Fruit fly (Drosophila melanogaster) whole organism, embryonic: ENCODE data around the gene CG33939.

Experiments used
- Bgb ChIP-seq: fragments of 200-800 bp; sonication (Bioruptor generic); IDR thresholded peaks from 2 replicates; pipeline ENCODE4 v1.3.6; 2022; ENCODE audit warnings: missing biosample characterization, missing genetic modification characterization; ENCODE audit not compliant: partially characterized antibody
- CG14014 ChIP-seq: fragments of 200-800 bp; sonication (Bioruptor generic); IDR thresholded peaks from 2 replicates; pipeline ENCODE4 v1.3.6; 2022; ENCODE audit warnings: missing biosample characterization, missing genetic modification characterization
- CG14667 ChIP-seq: fragments of 200-800 bp; sonication (Bioruptor generic); IDR thresholded peaks from 2 replicates; pipeline ENCODE4 v1.3.6; 2022; ENCODE audit warnings: missing biosample characterization, missing genetic modification characterization
- CG16815 ChIP-seq: fragments of 200-800 bp; sonication (Bioruptor generic); optimal IDR thresholded peaks from 3 replicates; lab custom pipeline; 2017; ENCODE audit warnings: missing biosample characterization, mild to moderate bottlenecking, missing genetic modification characterization
- CG17612 ChIP-seq: fragments of 200-800 bp; sonication (Bioruptor generic); IDR thresholded peaks from 2 replicates; pipeline ENCODE4 v1.3.6; 2022; ENCODE audit warnings: missing biosample characterization, missing genetic modification characterization
- CG17802 ChIP-seq: fragments of 200-800 bp; sonication (Bioruptor generic); optimal IDR thresholded peaks from 2 replicates; lab custom pipeline; 2018; ENCODE audit warnings: missing biosample characterization, mild to moderate bottlenecking, missing genetic modification characterization, moderate library complexity
- CG32532 ChIP-seq: fragments of 200-800 bp; sonication (Bioruptor generic); IDR thresholded peaks from 2 replicates; pipeline ENCODE4 v1.3.6; 2022; ENCODE audit warnings: missing biosample characterization, missing genetic modification characterization
- CG42726 ChIP-seq: fragments of 200-800 bp; sonication (Bioruptor generic); IDR thresholded peaks from 2 replicates; pipeline ENCODE4 v1.3.6; 2022; ENCODE audit warnings: missing biosample characterization, missing genetic modification characterization; ENCODE audit not compliant: partially characterized antibody
- CG4360 ChIP-seq: fragments of 200-800 bp; sonication (Bioruptor generic); IDR thresholded peaks from 2 replicates; pipeline ENCODE4 v1.3.6; 2022; ENCODE audit warnings: missing biosample characterization, missing genetic modification characterization
- CG6654 ChIP-seq: fragments of 200-800 bp; sonication (Bioruptor generic); optimal IDR thresholded peaks from 2 replicates; lab custom pipeline; 2017; ENCODE audit warnings: missing biosample characterization, mild to moderate bottlenecking, missing genetic modification characterization
- CG6765 ChIP-seq: fragments of 200-800 bp; sonication (Bioruptor generic); optimal IDR thresholded peaks from 3 replicates; lab custom pipeline; 2017; ENCODE audit warnings: missing biosample characterization, mild to moderate bottlenecking, missing genetic modification characterization
- CG7745 ChIP-seq: fragments of 200-800 bp; sonication (Bioruptor generic); optimal IDR thresholded peaks from 2 replicates; lab custom pipeline; 2018; ENCODE audit warnings: missing biosample characterization, mild to moderate bottlenecking, missing genetic modification characterization, moderate library complexity
- CG9215 ChIP-seq: fragments of 200-800 bp; sonication (Bioruptor generic); IDR thresholded peaks from 2 replicates; pipeline ENCODE4 v1.3.6; 2022; ENCODE audit warnings: missing biosample characterization, missing genetic modification characterization
- CG9727 ChIP-seq: fragments of 200-800 bp; sonication (Bioruptor generic); optimal IDR thresholded peaks from 3 replicates; lab custom pipeline; 2017; ENCODE audit warnings: missing biosample characterization, mild to moderate bottlenecking, missing genetic modification characterization
- CHES-1-like ChIP-seq: fragments of 200-800 bp; sonication (Bioruptor generic); optimal IDR thresholded peaks from 2 replicates; lab custom pipeline; 2016; ENCODE audit warnings: missing biosample characterization, missing genetic modification characterization
- D19B ChIP-seq: fragments of 200-800 bp; sonication (Bioruptor generic); optimal IDR thresholded peaks from 2 replicates; lab custom pipeline; 2017; ENCODE audit warnings: missing biosample characterization, mild to moderate bottlenecking, missing genetic modification characterization
- Eip74EF ChIP-seq, 2 experiments: fragments of 200-800 bp in 1 of 2; fragments of >200 bp in 1 of 2; sonication (Bioruptor generic) in 1 of 2; optimal IDR thresholded peaks; 2 replicates each; lab custom pipeline; 2017 to 2019; ENCODE audit warnings: missing biosample characterization in 2 of 2, missing genetic modification characterization in 2 of 2, mild to moderate bottlenecking in 1 of 2, moderate library complexity in 1 of 2
- H15 ChIP-seq: fragments of 200-800 bp; sonication (Bioruptor generic); IDR thresholded peaks from 3 replicates; pipeline ENCODE4 v1.3.6; 2022; ENCODE audit warnings: missing biosample characterization, missing genetic modification characterization
- HLH4C ChIP-seq: fragments of 200-800 bp; sonication (Bioruptor generic); IDR thresholded peaks from 3 replicates; pipeline ENCODE4 v1.3.6; 2022; ENCODE audit warnings: missing biosample characterization, missing genetic modification characterization; ENCODE audit not compliant: partially characterized antibody
- Hey ChIP-seq: fragments of 200-800 bp; sonication (Bioruptor generic); optimal IDR thresholded peaks from 3 replicates; lab custom pipeline; 2018; ENCODE audit warnings: missing biosample characterization, mild to moderate bottlenecking, missing genetic modification characterization
- HmgZ ChIP-seq: fragments of 200-800 bp; sonication (Bioruptor generic); optimal IDR thresholded peaks from 2 replicates; lab custom pipeline; 2018; ENCODE audit warnings: missing biosample characterization, mild to moderate bottlenecking, missing genetic modification characterization
- Hmr ChIP-seq: fragments of 200-800 bp; sonication (Bioruptor generic); optimal IDR thresholded peaks from 3 replicates; lab custom pipeline; 2017; ENCODE audit warnings: mild to moderate bottlenecking, missing biosample characterization, missing genetic modification reagents, missing genetic modification characterization
- Lhr ChIP-seq: fragments of 200-800 bp; sonication (Bioruptor generic); optimal IDR thresholded peaks from 3 replicates; lab custom pipeline; 2017; ENCODE audit warnings: mild to moderate bottlenecking, missing biosample characterization, missing genetic modification reagents, missing genetic modification characterization
- Max ChIP-seq: fragments of 200-800 bp; sonication (Bioruptor generic); optimal IDR thresholded peaks from 2 replicates; lab custom pipeline; 2016; ENCODE audit warnings: missing biosample characterization, mild to moderate bottlenecking, missing genetic modification characterization
- Oli ChIP-seq: fragments of 200-800 bp; sonication (Bioruptor generic); optimal IDR thresholded peaks from 2 replicates; lab custom pipeline; 2018; ENCODE audit warnings: missing biosample characterization, mild to moderate bottlenecking, missing genetic modification characterization, moderate library complexity
- Trl ChIP-seq, 3 experiments: fragments of >200 bp in 2 of 3; fragments of 200-800 bp in 1 of 3; sonication (Bioruptor generic) in 1 of 3; optimal IDR thresholded peaks; 2 replicates in 1 of 3; 3 replicates in 2 of 3; lab custom pipeline; 2016 to 2017; ENCODE audit warnings: missing biosample characterization in 1 of 3, missing genetic modification characterization in 1 of 3
- abd-A ChIP-seq: fragments of 200-800 bp; sonication (Bioruptor generic); optimal IDR thresholded peaks from 3 replicates; lab custom pipeline; 2019; ENCODE audit warnings: missing biosample characterization, mild to moderate bottlenecking, missing genetic modification characterization, moderate library complexity
- ara ChIP-seq: fragments of 200-800 bp; sonication (Bioruptor generic); IDR thresholded peaks from 2 replicates; pipeline ENCODE4 v1.3.6; 2022; ENCODE audit warnings: missing biosample characterization, missing genetic modification characterization
- ase ChIP-seq: fragments of 200-800 bp; sonication (Bioruptor generic); IDR thresholded peaks from 3 replicates; pipeline ENCODE4 v1.3.6; 2022; ENCODE audit warnings: missing biosample characterization, missing genetic modification characterization
- bab2 ChIP-seq: fragments of 200-800 bp; sonication (Bioruptor generic); optimal IDR thresholded peaks from 2 replicates; lab custom pipeline; 2016; ENCODE audit warnings: missing biosample characterization, missing genetic modification characterization
- bigmax ChIP-seq: fragments of 200-800 bp; sonication (Bioruptor generic); optimal IDR thresholded peaks from 2 replicates; lab custom pipeline; 2018; ENCODE audit warnings: missing biosample characterization, mild to moderate bottlenecking, missing genetic modification characterization
- chif ChIP-seq, 2 experiments: fragments of 200-800 bp; sonication (Bioruptor generic); optimal IDR thresholded peaks; 3 replicates each; lab custom pipeline; 2016; ENCODE audit warnings: missing biosample characterization in 2 of 2, missing genetic modification characterization in 2 of 2
- ci ChIP-seq: fragments of 200-800 bp; sonication (Bioruptor generic); IDR thresholded peaks from 3 replicates; pipeline ENCODE4 v1.3.6; 2022; ENCODE audit warnings: missing biosample characterization, missing genetic modification characterization
- disco-r ChIP-seq: fragments of 200-800 bp; sonication (Bioruptor generic); optimal IDR thresholded peaks from 2 replicates; lab custom pipeline; 2016; ENCODE audit warnings: missing biosample characterization, missing genetic modification characterization
- dmrt11E ChIP-seq: fragments of 200-800 bp; sonication (Bioruptor generic); optimal IDR thresholded peaks from 3 replicates; lab custom pipeline; 2018; ENCODE audit warnings: missing biosample characterization, mild to moderate bottlenecking, missing genetic modification characterization, moderate library complexity
- insv ChIP-seq, 2 experiments: fragments of 200-800 bp; sonication (Bioruptor generic); optimal IDR thresholded peaks; 3 replicates each; lab custom pipeline; 2016 to 2018; ENCODE audit warnings: missing biosample characterization in 2 of 2, missing genetic modification characterization in 2 of 2
- jing ChIP-seq: fragments of 200-800 bp; sonication (Bioruptor generic); optimal IDR thresholded peaks from 2 replicates; lab custom pipeline; 2018; ENCODE audit warnings: missing biosample characterization, mild to moderate bottlenecking, missing genetic modification characterization
- kay ChIP-seq: fragments of 200-800 bp; sonication (Bioruptor generic); optimal IDR thresholded peaks from 2 replicates; lab custom pipeline; 2016; ENCODE audit warnings: missing biosample characterization, missing genetic modification characterization
- mirr ChIP-seq: fragments of 200-800 bp; sonication (Bioruptor generic); optimal IDR thresholded peaks from 3 replicates; lab custom pipeline; 2018; ENCODE audit warnings: missing biosample characterization, mild to moderate bottlenecking, missing genetic modification characterization
- nau ChIP-seq: fragments of 200-800 bp; sonication (Bioruptor generic); optimal IDR thresholded peaks from 3 replicates; lab custom pipeline; 2017; ENCODE audit warnings: missing biosample characterization, mild to moderate bottlenecking, missing genetic modification characterization, missing genetic modification reagents
- otp ChIP-seq: fragments of 200-800 bp; sonication (Bioruptor generic); IDR thresholded peaks from 3 replicates; pipeline ENCODE4, ENCODE4 v1.3.6; 2022; ENCODE audit warnings: missing biosample characterization, missing genetic modification characterization
- p53 ChIP-seq: fragments of 200-800 bp; sonication (Bioruptor generic); optimal IDR thresholded peaks from 2 replicates; lab custom pipeline; 2016; ENCODE audit warnings: missing biosample characterization, missing genetic modification characterization
- schlank ChIP-seq: fragments of 200-800 bp; sonication (Bioruptor generic); optimal IDR thresholded peaks from 2 replicates; lab custom pipeline; 2018; ENCODE audit warnings: missing biosample characterization, mild to moderate bottlenecking, missing genetic modification characterization
- seq ChIP-seq: fragments of 200-800 bp; sonication (Bioruptor generic); IDR thresholded peaks from 2 replicates; pipeline ENCODE4 v1.3.6; 2022; ENCODE audit warnings: missing biosample characterization, missing genetic modification characterization
- sim ChIP-seq: fragments of 200-800 bp; sonication (Bioruptor generic); IDR thresholded peaks from 2 replicates; pipeline ENCODE4 v1.3.6; 2022; ENCODE audit warnings: missing biosample characterization, missing genetic modification characterization
- sqz ChIP-seq: fragments of 200-800 bp; sonication (Bioruptor generic); optimal IDR thresholded peaks from 3 replicates; lab custom pipeline; 2018; ENCODE audit warnings: missing biosample characterization, mild to moderate bottlenecking, missing genetic modification characterization
- stwl ChIP-seq: fragments of 200-800 bp; sonication (Bioruptor generic); optimal IDR thresholded peaks from 3 replicates; lab custom pipeline; 2018; ENCODE audit warnings: missing biosample characterization, mild to moderate bottlenecking, missing genetic modification characterization, moderate library complexity
- tll ChIP-seq, 2 experiments: fragments of 200-800 bp in 1 of 2; fragments of >200 bp in 1 of 2; sonication (Bioruptor generic) in 1 of 2; optimal IDR thresholded peaks; 2 replicates each; lab custom pipeline; 2017 to 2019; ENCODE audit warnings: missing biosample characterization in 2 of 2, missing genetic modification characterization in 2 of 2, mild to moderate bottlenecking in 1 of 2, moderate library complexity in 1 of 2

Gene CG33939

dm6 chrX:19167586-19168403 is 6.9 kb downstream of the CG33939 start (continued):
- TF ChIP-seq p53 (GFP tag; lab: Kevin White, UChicago) (no peak), jing (GFP tag; lab: Kevin White, UChicago) (no peak), chif (GFP tag; optimal IDR thresholded peaks at IDR 0.05; lab: Kevin White, UChicago) (no peak), nau (GFP tag; lab: Kevin White, UChicago) (no peak), CG42726 (GFP tag; lab: Robert Waterston, UW) (no peak), CHES-1-like (no peak), Eip74EF (GFP tag; optimal IDR thresholded peaks at IDR 0.05; lab: Kevin White, UChicago) (no peak), bigmax (GFP tag; lab: Kevin White, UChicago) (no peak), HmgZ (tag; lab: Kevin White, UChicago) (peak; percentile 37), Trl (optimal IDR thresholded peaks at IDR 0.05; lab: Kevin White, UChicago) (no peak), Trl (GFP tag; optimal IDR thresholded peaks at IDR 0.05; lab: Kevin White, UChicago) (no peak), ara (GFP tag; lab: Robert Waterston, UW) (no peak), disco-r (GFP tag; lab: Kevin White, UChicago) (no peak), Max (GFP tag; lab: Kevin White, UChicago) (no peak), mirr (GFP tag; lab: Kevin White, UChicago) (peak; percentile 39), HLH4C (GFP tag; lab: Robert Waterston, UW) (no peak), kay (GFP tag; lab: Kevin White, UChicago) (no peak), CG14667 (GFP tag; lab: Robert Waterston, UW) (no peak), seq (no peak), CG6765 (no peak), CG4360 (no peak), CG16815 (no peak), Lhr (GFP tag; lab: Kevin White, UChicago) (no peak), sim (GFP tag; lab: Robert Waterston, UW) (no peak), schlank (tag; lab: Kevin White, UChicago) (no peak), CG32532 (peak; percentile 34; the same call in 1 of the 2 replicates), CG9727 (no peak), CG7745 (tag; lab: Kevin White, UChicago) (no peak), H15 (GFP tag; lab: Robert Waterston, UW) (no peak), CG17802 (tag; lab: Kevin White, UChicago) (no peak), Bgb (GFP tag; lab: Robert Waterston, UW) (no peak), stwl (no peak), bab2 (GFP tag; lab: Kevin White, UChicago) (no peak), abd-A (tag; lab: Kevin White, UChicago) (peak; percentile 77), otp (no peak), sqz (GFP tag; lab: Kevin White, UChicago) (no peak), Oli (tag; lab: Kevin White, UChicago) (no peak), dmrt11E (tag; lab: Kevin White, UChicago) (no peak), insv (GFP tag; optimal IDR thresholded peaks at IDR 0.05; lab: Kevin White, UChicago) (no peak), ase (GFP tag; lab: Robert Waterston, UW) (no peak), ci (GFP tag; lab: Robert Waterston, UW) (peak; percentile 64; the same call in 1 of the 3 replicates), D19B (GFP tag; lab: Kevin White, UChicago) (peak; percentile 51), CG17612 (no peak), Hmr (peak; percentile 24), CG6654 (no peak), tll (GFP tag; optimal IDR thresholded peaks at IDR 0.05; lab: Kevin White, UChicago) (no peak), CG14014 (GFP tag; lab: Robert Waterston, UW) (no peak), CG9215 (GFP tag; lab: Robert Waterston, UW) (no peak), Hey (tag; lab: Kevin White, UChicago) (no peak)
